Worm (Caenorhabditis elegans): Measurements from ENCODE around the gene Y116F11A.6.

DNA sequence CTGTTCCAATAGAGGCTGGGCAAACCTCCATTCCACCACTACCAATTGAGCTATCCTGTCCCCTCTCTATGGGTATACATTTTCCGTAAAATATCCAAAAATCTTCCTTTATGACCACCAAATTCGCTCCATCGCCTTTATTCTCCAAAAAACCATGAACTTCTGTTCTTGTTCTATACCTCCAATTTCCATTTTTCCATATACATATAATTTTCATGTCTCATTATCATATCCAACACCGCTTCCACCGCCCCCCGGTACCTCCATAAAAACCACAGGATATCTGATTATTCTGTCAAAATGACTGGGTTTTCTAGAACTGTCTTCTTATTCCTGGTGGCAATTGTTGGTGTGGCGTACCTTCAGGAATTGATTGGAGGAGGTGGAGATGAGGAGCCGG lies 3.5 kb upstream of the Y116F11A.6 start, which contains the start of gene Y43F8C.17:
- TF ChIP-seq him-1 (tag; optimal IDR thresholded peaks at IDR 0.05) (no peak), W03F9.2 (tag; optimal IDR thresholded peaks at IDR 0.05) (no peak)
